Worm (Caenorhabditis elegans) whole organism, L3 larva: Measurements from ENCODE around the gene ins-20.

Source experiments
- ama-1 ChIP-seq: fragments of 150-350 bp; optimal IDR thresholded peaks from 2 replicates; lab custom pipeline; 2018
- ceh-9 ChIP-seq: sonication (generic microtip); optimal IDR thresholded peaks from 2 replicates; lab custom pipeline; 2018; ENCODE audit warnings: missing biosample characterization, missing genetic modification characterization
- mdl-1 ChIP-seq: fragments of 150-350 bp; optimal IDR thresholded peaks from 2 replicates; lab custom pipeline; 2014; ENCODE audit warnings: missing biosample characterization, missing genetic modification characterization
- nhr-12 ChIP-seq: fragments of 150-350 bp; optimal IDR thresholded peaks from 2 replicates; lab custom pipeline; 2014; ENCODE audit warnings: missing biosample characterization, missing genetic modification characterization
- nhr-237 ChIP-seq: fragments of 150-350 bp; optimal IDR thresholded peaks from 2 replicates; lab custom pipeline; 2014; ENCODE audit warnings: missing biosample characterization, missing genetic modification characterization
- nhr-28 ChIP-seq: fragments of 150-350 bp; optimal IDR thresholded peaks from 2 replicates; lab custom pipeline; 2014; ENCODE audit warnings: missing biosample characterization, missing genetic modification characterization
- unc-39 ChIP-seq: sonication (generic microtip); optimal IDR thresholded peaks from 4 replicates; lab custom pipeline; 2017; ENCODE audit warnings: missing biosample characterization, missing genetic modification characterization
- zag-1 ChIP-seq: fragments of 150-350 bp; optimal IDR thresholded peaks from 2 replicates; lab custom pipeline; 2014; ENCODE audit warnings: missing biosample characterization, missing genetic modification characterization
- ztf-11 ChIP-seq: fragments of 150-350 bp; optimal IDR thresholded peaks from 2 replicates; lab custom pipeline; 2014; ENCODE audit warnings: missing biosample characterization, missing genetic modification characterization
- ztf-4 ChIP-seq: fragments of 150-350 bp; optimal IDR thresholded peaks from 2 replicates; lab custom pipeline; 2014; ENCODE audit warnings: missing biosample characterization, missing genetic modification characterization

DNA sequence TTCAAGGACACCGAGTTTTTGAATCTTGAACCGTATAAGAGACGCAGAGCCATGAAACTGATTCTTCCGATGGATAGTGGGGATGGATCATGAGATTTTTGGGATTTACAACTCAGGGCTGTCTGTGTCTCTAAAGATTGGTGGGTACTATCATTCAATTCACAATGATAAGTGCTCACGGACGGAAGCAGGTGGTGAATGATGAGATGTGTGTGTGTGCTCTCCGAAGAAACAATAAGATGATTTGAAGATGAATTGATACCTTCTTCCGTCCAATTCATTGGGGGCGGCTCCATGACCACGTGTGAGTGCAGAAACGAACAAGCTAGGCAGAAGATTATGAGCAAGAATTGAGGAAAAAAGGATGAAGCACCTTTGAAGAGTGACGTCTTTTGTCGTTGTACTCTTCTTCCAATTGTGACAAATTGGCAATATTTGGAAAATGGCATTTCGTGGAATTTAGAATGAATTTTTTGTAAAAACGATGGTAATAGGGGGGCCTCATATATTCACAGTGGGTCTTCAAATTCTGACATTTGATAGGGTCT, 18.0 kb downstream of the ins-20 start:
- TF ChIP-seq nhr-237 (tag; lab: Kevin White, UChicago) (no peak), ztf-11 (tag; lab: Kevin White, UChicago) (no peak), unc-39 (no peak), ztf-4 (tag; lab: Kevin White, UChicago) (no peak), ama-1 (lab: Kevin White, UChicago) (no peak), mdl-1 (tag; lab: Kevin White, UChicago) (no peak), zag-1 (tag; lab: Kevin White, UChicago) (no peak), nhr-12 (no peak), ceh-9 (tag; lab: Kevin White, UChicago) (no peak), nhr-28 (tag; lab: Kevin White, UChicago) (no peak)
